Fruit fly (Drosophila melanogaster) whole organism, embryonic: ENCODE measurements around the gene CG17190.

Source experiments
- Atf-2 ChIP-seq: fragments of 200-800 bp; sonication (Bioruptor generic); optimal IDR thresholded peaks from 2 replicates; lab custom pipeline; 2016; ENCODE audit warnings: missing biosample characterization, missing genetic modification characterization
- Blimp-1 ChIP-seq: fragments of 200-800 bp; sonication (Bioruptor generic); optimal IDR thresholded peaks from 3 replicates; lab custom pipeline; 2018; ENCODE audit warnings: missing biosample characterization, missing genetic modification characterization, mild to moderate bottlenecking, moderate library complexity, missing genetic modification reagents
- CG1233 ChIP-seq: fragments of 200-800 bp; sonication (Bioruptor generic); optimal IDR thresholded peaks from 4 replicates; lab custom pipeline; 2018; ENCODE audit warnings: missing biosample characterization, mild to moderate bottlenecking, missing genetic modification characterization
- CG12942 ChIP-seq: fragments of 200-800 bp; sonication (Bioruptor generic); optimal IDR thresholded peaks from 3 replicates; lab custom pipeline; 2016; ENCODE audit warnings: missing biosample characterization, missing genetic modification characterization
- CG13424 ChIP-seq: fragments of 200-800 bp; sonication (Bioruptor generic); optimal IDR thresholded peaks from 2 replicates; lab custom pipeline; 2019; ENCODE audit warnings: missing biosample characterization, mild to moderate bottlenecking, missing genetic modification characterization, moderate library complexity
- CG15696 ChIP-seq: fragments of 200-800 bp; sonication (Bioruptor generic); optimal IDR thresholded peaks from 2 replicates; lab custom pipeline; 2019; ENCODE audit warnings: missing biosample characterization, mild to moderate bottlenecking, missing genetic modification characterization, moderate library complexity
- CG18599 ChIP-seq: fragments of 200-800 bp; sonication (Bioruptor generic); optimal IDR thresholded peaks from 3 replicates; lab custom pipeline; 2017; ENCODE audit warnings: missing biosample characterization, missing genetic modification characterization, mild to moderate bottlenecking, moderate library complexity, missing genetic modification reagents
- CG18619 ChIP-seq: fragments of 200-800 bp; sonication (Bioruptor generic); optimal IDR thresholded peaks from 3 replicates; lab custom pipeline; 2017; ENCODE audit warnings: missing biosample characterization, mild to moderate bottlenecking, missing genetic modification characterization
- CG2889 ChIP-seq: fragments of 200-800 bp; sonication (Bioruptor generic); IDR thresholded peaks from 3 replicates; pipeline ENCODE4 v1.3.6; 2022; ENCODE audit warnings: missing biosample characterization, missing genetic modification characterization
- CG32767 ChIP-seq: fragments of 200-800 bp; sonication (Bioruptor generic); IDR thresholded peaks from 2 replicates; pipeline ENCODE4 v1.3.6; 2022; ENCODE audit warnings: missing biosample characterization, missing genetic modification characterization
- CG3726 ChIP-seq: fragments of 200-800 bp; sonication (Bioruptor generic); IDR thresholded peaks from 3 replicates; pipeline ENCODE4, ENCODE4 v1.3.6; 2022; ENCODE audit warnings: missing biosample characterization, missing genetic modification characterization
- CG6254 ChIP-seq: fragments of 200-800 bp; sonication (Bioruptor generic); optimal IDR thresholded peaks from 3 replicates; lab custom pipeline; 2017; ENCODE audit warnings: mild to moderate bottlenecking, missing biosample characterization, missing genetic modification reagents, missing genetic modification characterization
- CG6689 ChIP-seq: fragments of 200-800 bp; sonication (Bioruptor generic); IDR thresholded peaks from 2 replicates; pipeline ENCODE4 v1.3.6; 2022; ENCODE audit warnings: missing biosample characterization, missing genetic modification characterization
- CG7839 ChIP-seq: fragments of 200-800 bp; sonication (Bioruptor generic); optimal IDR thresholded peaks from 3 replicates; lab custom pipeline; 2018; ENCODE audit warnings: missing biosample characterization, mild to moderate bottlenecking, missing genetic modification characterization, moderate library complexity
- CG7928 ChIP-seq: fragments of 200-800 bp; sonication (Bioruptor generic); optimal IDR thresholded peaks from 2 replicates; lab custom pipeline; 2017; ENCODE audit warnings: missing biosample characterization, mild to moderate bottlenecking, missing genetic modification characterization
- CG7987 ChIP-seq: fragments of 200-800 bp; sonication (Bioruptor generic); optimal IDR thresholded peaks from 2 replicates; lab custom pipeline; 2018; ENCODE audit warnings: missing biosample characterization, mild to moderate bottlenecking, missing genetic modification characterization, moderate library complexity
- D19A ChIP-seq: fragments of 200-800 bp; optimal IDR thresholded peaks from 3 replicates; lab custom pipeline; 2019; ENCODE audit warnings: missing biosample characterization, mild to moderate bottlenecking, missing genetic modification characterization, moderate library complexity
- E2f2 ChIP-seq: fragments of 200-800 bp; sonication (Bioruptor generic); IDR thresholded peaks from 2 replicates; pipeline ENCODE4 v1.3.6; 2022; ENCODE audit warnings: missing biosample characterization, missing genetic modification characterization
- Fer1 ChIP-seq: fragments of 200-800 bp; sonication (Bioruptor generic); optimal IDR thresholded peaks from 2 replicates; lab custom pipeline; 2017; ENCODE audit warnings: missing biosample characterization, mild to moderate bottlenecking, missing genetic modification characterization
- Hand ChIP-seq: fragments of 200-800 bp; sonication (Bioruptor generic); optimal IDR thresholded peaks from 2 replicates; lab custom pipeline; 2017; ENCODE audit warnings: mild to moderate bottlenecking, missing biosample characterization, missing genetic modification reagents, missing genetic modification characterization
- Hmx ChIP-seq: fragments of 200-800 bp; sonication (Bioruptor generic); optimal IDR thresholded peaks from 2 replicates; lab custom pipeline; 2016; ENCODE audit warnings: missing biosample characterization, missing genetic modification characterization
- MTF-1 ChIP-seq: fragments of 200-800 bp; sonication (Bioruptor generic); optimal IDR thresholded peaks from 2 replicates; lab custom pipeline; 2018; ENCODE audit warnings: missing biosample characterization, mild to moderate bottlenecking, missing genetic modification characterization, borderline replicate concordance
- NFAT ChIP-seq: fragments of 200-800 bp; sonication (Bioruptor generic); IDR thresholded peaks from 2 replicates; pipeline ENCODE4 v1.3.6; 2022; ENCODE audit warnings: missing biosample characterization, missing genetic modification characterization
- Side ChIP-seq: fragments of 200-800 bp; sonication (Bioruptor generic); optimal IDR thresholded peaks from 2 replicates; lab custom pipeline; 2016; ENCODE audit warnings: missing biosample characterization, missing genetic modification characterization
- Sin3A ChIP-seq: fragments of >200 bp; optimal IDR thresholded peaks from 2 replicates; lab custom pipeline; 2018
- Trl ChIP-seq, 3 experiments: fragments of >200 bp in 2 of 3; fragments of 200-800 bp in 1 of 3; sonication (Bioruptor generic) in 1 of 3; optimal IDR thresholded peaks; 2 replicates in 1 of 3; 3 replicates in 2 of 3; lab custom pipeline; 2016 to 2017; ENCODE audit warnings: missing biosample characterization in 1 of 3, missing genetic modification characterization in 1 of 3
- abd-A ChIP-seq: fragments of 200-800 bp; sonication (Bioruptor generic); optimal IDR thresholded peaks from 3 replicates; lab custom pipeline; 2019; ENCODE audit warnings: missing biosample characterization, mild to moderate bottlenecking, missing genetic modification characterization, moderate library complexity
- al ChIP-seq: fragments of 200-800 bp; sonication (Bioruptor generic); IDR thresholded peaks from 2 replicates; pipeline ENCODE4 v1.3.6; 2022; ENCODE audit warnings: missing biosample characterization, missing genetic modification characterization
- caup ChIP-seq: fragments of 200-800 bp; sonication (Bioruptor generic); optimal IDR thresholded peaks from 3 replicates; lab custom pipeline; 2017; ENCODE audit warnings: missing biosample characterization, mild to moderate bottlenecking, missing genetic modification characterization, moderate library complexity; ENCODE audit not compliant: severe bottlenecking
- cg ChIP-seq: fragments of 200-800 bp; sonication (Bioruptor generic); optimal IDR thresholded peaks from 3 replicates; lab custom pipeline; 2019; ENCODE audit warnings: missing biosample characterization, mild to moderate bottlenecking, missing genetic modification characterization, moderate library complexity
- crc ChIP-seq: fragments of 200-800 bp; sonication (Bioruptor generic); optimal IDR thresholded peaks from 2 replicates; lab custom pipeline; 2016; ENCODE audit warnings: missing biosample characterization, missing genetic modification characterization
- croc ChIP-seq: fragments of 200-800 bp; sonication (Bioruptor generic); conservative IDR thresholded peaks from 3 replicates; pipeline ENCODE4 v1.3.6; 2022; ENCODE audit warnings: missing biosample characterization, missing genetic modification characterization
- cwo ChIP-seq: fragments of 200-800 bp; sonication (Bioruptor generic); optimal IDR thresholded peaks from 3 replicates; lab custom pipeline; 2017; ENCODE audit warnings: missing biosample characterization, missing genetic modification characterization, mild to moderate bottlenecking, moderate library complexity, missing genetic modification reagents
- da ChIP-seq: fragments of 200-800 bp; sonication (Bioruptor generic); optimal IDR thresholded peaks from 2 replicates; lab custom pipeline; 2016; ENCODE audit warnings: missing biosample characterization, missing genetic modification characterization
- dpn ChIP-seq, 2 experiments: fragments of 200-800 bp; sonication (Bioruptor generic); optimal IDR thresholded peaks; 3 replicates each; lab custom pipeline; 2016; ENCODE audit warnings: missing biosample characterization in 2 of 2, missing genetic modification characterization in 2 of 2
- esg ChIP-seq: fragments of 200-800 bp; sonication (Bioruptor generic); conservative IDR thresholded peaks from 2 replicates; pipeline ENCODE4 v1.3.6; 2022; ENCODE audit warnings: missing biosample characterization, missing genetic modification characterization
- eyg ChIP-seq: fragments of 200-800 bp; sonication (Bioruptor generic); optimal IDR thresholded peaks from 3 replicates; lab custom pipeline; 2016; ENCODE audit warnings: missing biosample characterization, missing genetic modification characterization
- gsb-n ChIP-seq: fragments of 200-800 bp; sonication (Bioruptor generic); optimal IDR thresholded peaks from 3 replicates; lab custom pipeline; 2018; ENCODE audit warnings: missing biosample characterization, mild to moderate bottlenecking, missing genetic modification characterization
- h ChIP-seq: fragments of >200 bp; optimal IDR thresholded peaks from 2 replicates; lab custom pipeline; 2017
- kah ChIP-seq: fragments of 200-800 bp; sonication (Bioruptor generic); optimal IDR thresholded peaks from 2 replicates; lab custom pipeline; 2018; ENCODE audit warnings: missing biosample characterization, mild to moderate bottlenecking, missing genetic modification characterization
- luna ChIP-seq: fragments of 200-800 bp; sonication (Bioruptor generic); optimal IDR thresholded peaks from 2 replicates; lab custom pipeline; 2016; ENCODE audit warnings: missing biosample characterization, missing genetic modification characterization
- mam ChIP-seq: fragments of 200-800 bp; sonication (Bioruptor generic); optimal IDR thresholded peaks from 3 replicates; lab custom pipeline; 2016; ENCODE audit warnings: missing biosample characterization, missing genetic modification characterization
- nmo ChIP-seq: fragments of 200-800 bp; sonication (Bioruptor generic); optimal IDR thresholded peaks from 2 replicates; lab custom pipeline; 2018; ENCODE audit warnings: missing biosample characterization, mild to moderate bottlenecking, missing genetic modification characterization, moderate library complexity
- pho ChIP-seq: fragments of 200-800 bp; sonication (Bioruptor generic); optimal IDR thresholded peaks from 2 replicates; lab custom pipeline; 2016; ENCODE audit warnings: missing biosample characterization, missing genetic modification characterization
- prd ChIP-seq, 3 experiments: fragments of >200 bp in 2 of 3; fragments of 200-800 bp in 1 of 3; sonication (Bioruptor generic) in 1 of 3; optimal IDR thresholded peaks in 2 of 3; IDR thresholded peaks in 1 of 3; 2 replicates in 2 of 3; 3 replicates in 1 of 3; pipeline versions ENCODE4 v1.3.6 to Lab custom; 2017 to 2022; ENCODE audit warnings: missing biosample characterization in 1 of 3, missing genetic modification characterization in 1 of 3
- seq ChIP-seq: fragments of 200-800 bp; sonication (Bioruptor generic); IDR thresholded peaks from 2 replicates; pipeline ENCODE4 v1.3.6; 2022; ENCODE audit warnings: missing biosample characterization, missing genetic modification characterization
- sisA ChIP-seq: fragments of 200-800 bp; sonication (Bioruptor generic); IDR thresholded peaks from 2 replicates; pipeline ENCODE4 v1.3.6; 2022; ENCODE audit warnings: missing biosample characterization, missing genetic modification characterization
- tup ChIP-seq: fragments of 200-800 bp; sonication (Bioruptor generic); optimal IDR thresholded peaks from 2 replicates; lab custom pipeline; 2016; ENCODE audit warnings: missing biosample characterization, mild to moderate bottlenecking, missing genetic modification characterization, moderate library complexity
- usp ChIP-seq: fragments of >200 bp; optimal IDR thresholded peaks from 2 replicates; lab custom pipeline; 2017; ENCODE audit warnings: missing biosample characterization, missing genetic modification characterization

The CG17190 gene

dm6 chr3R:20021152-20021769, 8.0 kb upstream of the CG17190 start, which contains the start of the genes PIG-L and psidin (continued):
- TF ChIP-seq CG7987 (no peak), Atf-2 (GFP tag; lab: Kevin White, UChicago) (peak; percentile 81), CG1233 (GFP tag; lab: Kevin White, UChicago) (peak; percentile 69), Trl (optimal IDR thresholded peaks at IDR 0.05; lab: Kevin White, UChicago) (peak in 1 of 2 experiments; percentile 14), Trl (GFP tag; optimal IDR thresholded peaks at IDR 0.05; lab: Kevin White, UChicago) (peak; percentile 71), CG18619 (peak; percentile 86), Blimp-1 (GFP tag; lab: Kevin White, UChicago) (no peak), CG6254 (GFP tag; lab: Kevin White, UChicago) (peak; percentile 30), al (peak; percentile 56), caup (GFP tag; lab: Kevin White, UChicago) (peak; percentile 70), esg (peak; percentile 67), da (GFP tag; lab: Kevin White, UChicago) (peak; percentile 50), D19A (tag; lab: Kevin White, UChicago) (no peak), abd-A (tag; lab: Kevin White, UChicago) (no peak), CG6689 (GFP tag; lab: Robert Waterston, UW) (peak; percentile 79), CG12942 (GFP tag; lab: Kevin White, UChicago) (peak; percentile 80), kah (GFP tag; lab: Kevin White, UChicago) (peak; percentile 11), CG7928 (peak; percentile 36), Side (GFP tag; lab: Kevin White, UChicago) (peak; percentile 40), NFAT (GFP tag; lab: Robert Waterston, UW) (peak; percentile 60), CG32767 (GFP tag; lab: Robert Waterston, UW) (peak; percentile 66; the same call in 1 of the 2 replicates), crc (GFP tag; lab: Kevin White, UChicago) (peak; percentile 30), nmo (peak; percentile 93), Hmx (GFP tag; lab: Kevin White, UChicago) (no peak), gsb-n (tag; lab: Kevin White, UChicago) (no peak), CG15696 (peak; percentile 80), luna (GFP tag; lab: Kevin White, UChicago) (peak; percentile 62), Fer1 (GFP tag; lab: Kevin White, UChicago) (peak; percentile 14), tup (no peak), prd (optimal IDR thresholded peaks at IDR 0.05; lab: Kevin White, UChicago) (no peak), prd (GFP tag; IDR thresholded peaks at IDR 0.05; lab: Robert Waterston, UW) (peak; percentile 84; the same call in 2 of the 3 replicates), CG2889 (GFP tag; lab: Robert Waterston, UW) (peak; percentile 65; the same call in 1 of the 3 replicates), pho (GFP tag; lab: Kevin White, UChicago) (peak; percentile 90), CG7839 (tag; lab: Kevin White, UChicago) (peak; percentile 88), eyg (no peak), Hand (GFP tag; lab: Kevin White, UChicago) (peak; percentile 49), mam (GFP tag; lab: Kevin White, UChicago) (peak; percentile 79), cg (GFP tag; lab: Kevin White, UChicago) (no peak), CG13424 (tag; lab: Kevin White, UChicago) (peak; percentile 94), cwo (GFP tag; lab: Kevin White, UChicago) (peak; percentile 43), h (lab: Kevin White, UChicago) (no peak), Sin3A (lab: Kevin White, UChicago) (peak; percentile 78), E2f2 (GFP tag; lab: Robert Waterston, UW) (peak; percentile 48; the same call in 1 of the 2 replicates), MTF-1 (GFP tag; lab: Kevin White, UChicago) (no peak), CG3726 (GFP tag; lab: Robert Waterston, UW) (no peak), seq (peak; percentile 61; the same call in 1 of the 2 replicates), sisA (GFP tag; lab: Robert Waterston, UW) (peak; percentile 64), usp (GFP tag; lab: Kevin White, UChicago) (no peak), croc (peak; percentile 52; the same call in 1 of the 3 replicates), CG18599 (GFP tag; lab: Kevin White, UChicago) (peak; percentile 64), dpn (GFP tag; optimal IDR thresholded peaks at IDR 0.05; lab: Kevin White, UChicago) (peak; percentile 81 to 85)
